Worm (Caenorhabditis elegans) whole organism, L2 larva: ENCODE data around the gene mcm-5.

ENCODE experiments used
- C34F6.9 ChIP-seq: fragments of 150-350 bp; optimal IDR thresholded peaks from 2 replicates; lab custom pipeline; 2014; ENCODE audit warnings: missing biosample characterization, missing genetic modification characterization
- F13H6.1 ChIP-seq: sonication (generic microtip); optimal IDR thresholded peaks from 2 replicates; lab custom pipeline; 2016; ENCODE audit warnings: missing genetic modification characterization, missing compliant biosample characterization
- R02D3.7 ChIP-seq: fragments of 150-350 bp; optimal IDR thresholded peaks from 2 replicates; lab custom pipeline; 2014; ENCODE audit warnings: missing biosample characterization, missing genetic modification characterization
- Y55F3AM.14 ChIP-seq: fragments of 200-800 bp; sonication (Bioruptor generic); optimal IDR thresholded peaks from 2 replicates; lab custom pipeline; 2018; ENCODE audit warnings: mild to moderate bottlenecking, missing genetic modification characterization, missing compliant biosample characterization
- ZK546.5 ChIP-seq: sonication (generic microtip); optimal IDR thresholded peaks from 2 replicates; lab custom pipeline; 2017; ENCODE audit warnings: missing biosample characterization, missing genetic modification characterization
- alr-1 ChIP-seq: fragments of 150-350 bp; optimal IDR thresholded peaks from 2 replicates; lab custom pipeline; 2014; ENCODE audit warnings: missing biosample characterization, missing genetic modification characterization
- ama-1 ChIP-seq: fragments of 150-350 bp; optimal IDR thresholded peaks from 2 replicates; lab custom pipeline; 2018; ENCODE audit warnings: inconsistent platforms
- blmp-1 ChIP-seq: sonication (generic microtip); optimal IDR thresholded peaks from 2 replicates; lab custom pipeline; 2017; ENCODE audit warnings: missing genetic modification characterization, mild to moderate bottlenecking, missing compliant biosample characterization, antibody characterized with exemption, moderate library complexity; ENCODE audit not compliant: insufficient read depth
- ceh-16 ChIP-seq: fragments of 150-350 bp; optimal IDR thresholded peaks from 2 replicates; lab custom pipeline; 2014; ENCODE audit warnings: missing biosample characterization, missing genetic modification characterization
- crh-2 ChIP-seq: sonication (generic microtip); optimal IDR thresholded peaks from 2 replicates; lab custom pipeline; 2017; ENCODE audit warnings: missing biosample characterization, missing genetic modification characterization
- dmd-4 ChIP-seq: sonication (generic microtip); optimal IDR thresholded peaks from 2 replicates; lab custom pipeline; 2017; ENCODE audit warnings: missing biosample characterization, missing genetic modification characterization
- elt-3 ChIP-seq: sonication (generic microtip); optimal IDR thresholded peaks from 2 replicates; lab custom pipeline; 2017; ENCODE audit warnings: missing biosample characterization, missing genetic modification characterization
- fos-1 ChIP-seq: fragments of 150-350 bp; optimal IDR thresholded peaks from 2 replicates; lab custom pipeline; 2014; ENCODE audit warnings: missing biosample characterization, missing genetic modification characterization
- gmeb-1 ChIP-seq: fragments of 150-350 bp; optimal IDR thresholded peaks from 2 replicates; lab custom pipeline; 2014; ENCODE audit warnings: missing biosample characterization, missing genetic modification characterization
- lin-39 ChIP-seq: fragments of 150-350 bp; optimal IDR thresholded peaks from 2 replicates; lab custom pipeline; 2014; ENCODE audit warnings: missing biosample characterization, missing genetic modification reagents, missing genetic modification characterization
- lsy-2 ChIP-seq, 2 experiments: fragments of 150-350 bp in 1 of 2; sonication (generic microtip) in 1 of 2; optimal IDR thresholded peaks; 2 replicates each; lab custom pipeline; 2014 to 2017; ENCODE audit warnings: missing biosample characterization in 2 of 2, missing genetic modification characterization in 2 of 2
- mab-5 ChIP-seq: fragments of 150-350 bp; optimal IDR thresholded peaks from 2 replicates; lab custom pipeline; 2014; ENCODE audit warnings: missing biosample characterization, missing genetic modification characterization
- mbf-1 ChIP-seq: sonication (generic microtip); optimal IDR thresholded peaks from 2 replicates; lab custom pipeline; 2017; ENCODE audit warnings: missing biosample characterization, missing genetic modification characterization
- mdl-1 ChIP-seq, 2 experiments: fragments of 150-350 bp in 1 of 2; sonication (generic microtip) in 1 of 2; optimal IDR thresholded peaks; 2 replicates each; lab custom pipeline; 2017; ENCODE audit warnings: missing biosample characterization in 2 of 2, missing genetic modification characterization in 2 of 2
- nhr-12 ChIP-seq: fragments of 150-350 bp; optimal IDR thresholded peaks from 2 replicates; lab custom pipeline; 2014; ENCODE audit warnings: missing biosample characterization, missing genetic modification characterization
- nhr-129 ChIP-seq: fragments of 150-350 bp; optimal IDR thresholded peaks from 2 replicates; lab custom pipeline; 2014; ENCODE audit warnings: missing biosample characterization, missing genetic modification characterization
- nhr-21 ChIP-seq: fragments of 150-350 bp; optimal IDR thresholded peaks from 2 replicates; lab custom pipeline; 2014; ENCODE audit warnings: missing biosample characterization, missing genetic modification characterization
- nhr-23 ChIP-seq: fragments of 150-350 bp; optimal IDR thresholded peaks from 2 replicates; lab custom pipeline; 2014; ENCODE audit warnings: missing biosample characterization, missing genetic modification reagents, missing genetic modification characterization
- nhr-237 ChIP-seq: fragments of 150-350 bp; optimal IDR thresholded peaks from 2 replicates; lab custom pipeline; 2014; ENCODE audit warnings: missing biosample characterization, missing genetic modification characterization
- nhr-25 ChIP-seq: fragments of 150-350 bp; sonication (generic microtip); optimal IDR thresholded peaks from 3 replicates; lab custom pipeline; 2014; ENCODE audit warnings: missing biosample characterization, missing genetic modification characterization
- nhr-6 ChIP-seq: fragments of 150-350 bp; optimal IDR thresholded peaks from 2 replicates; lab custom pipeline; 2014; ENCODE audit warnings: missing biosample characterization, missing genetic modification characterization
- nhr-77 ChIP-seq: fragments of 150-350 bp; optimal IDR thresholded peaks from 2 replicates; lab custom pipeline; 2014; ENCODE audit warnings: missing biosample characterization, missing genetic modification characterization
- peb-1 ChIP-seq: fragments of 150-350 bp; optimal IDR thresholded peaks from 2 replicates; lab custom pipeline; 2014; ENCODE audit warnings: missing biosample characterization, missing genetic modification characterization
- sem-4 ChIP-seq: fragments of 150-350 bp; optimal IDR thresholded peaks from 2 replicates; lab custom pipeline; 2014; ENCODE audit warnings: missing biosample characterization, missing genetic modification reagents, missing genetic modification characterization
- skn-1 ChIP-seq: sonication (generic microtip); optimal IDR thresholded peaks from 2 replicates; lab custom pipeline; 2017; ENCODE audit warnings: missing biosample characterization, missing genetic modification characterization
- sma-9 ChIP-seq, 2 experiments: fragments of 150-350 bp in 1 of 2; sonication (generic microtip) in 1 of 2; optimal IDR thresholded peaks; 2 replicates each; lab custom pipeline; 2014 to 2016; ENCODE audit warnings: missing genetic modification characterization in 2 of 2, mild to moderate bottlenecking in 1 of 2, missing biosample characterization in 1 of 2, missing compliant biosample characterization in 1 of 2, missing genetic modification reagents in 1 of 2, moderate library complexity in 1 of 2
- unc-39 ChIP-seq: fragments of 150-350 bp; optimal IDR thresholded peaks from 2 replicates; lab custom pipeline; 2014; ENCODE audit warnings: missing biosample characterization, missing genetic modification characterization
- unc-55 ChIP-seq: fragments of 150-350 bp; sonication (generic microtip); optimal IDR thresholded peaks from 3 replicates; lab custom pipeline; 2014; ENCODE audit warnings: missing biosample characterization, missing genetic modification reagents, missing genetic modification characterization
- unc-62 ChIP-seq: fragments of 150-350 bp; optimal IDR thresholded peaks from 2 replicates; lab custom pipeline; 2014; ENCODE audit warnings: missing biosample characterization, missing genetic modification reagents, missing genetic modification characterization
- zag-1 ChIP-seq: fragments of 150-350 bp; optimal IDR thresholded peaks from 2 replicates; lab custom pipeline; 2014; ENCODE audit warnings: missing biosample characterization, missing genetic modification characterization
- ztf-1 ChIP-seq: fragments of 200-800 bp; sonication (Bioruptor generic); conservative IDR thresholded peaks from 2 replicates; pipeline ENCODE4 v1.3.6; 2022; ENCODE audit warnings: missing genetic modification characterization, missing compliant biosample characterization
- ztf-11 ChIP-seq: sonication (generic microtip); optimal IDR thresholded peaks from 2 replicates; lab custom pipeline; 2017; ENCODE audit warnings: missing biosample characterization, missing genetic modification characterization

Gene mcm-5

DNA sequence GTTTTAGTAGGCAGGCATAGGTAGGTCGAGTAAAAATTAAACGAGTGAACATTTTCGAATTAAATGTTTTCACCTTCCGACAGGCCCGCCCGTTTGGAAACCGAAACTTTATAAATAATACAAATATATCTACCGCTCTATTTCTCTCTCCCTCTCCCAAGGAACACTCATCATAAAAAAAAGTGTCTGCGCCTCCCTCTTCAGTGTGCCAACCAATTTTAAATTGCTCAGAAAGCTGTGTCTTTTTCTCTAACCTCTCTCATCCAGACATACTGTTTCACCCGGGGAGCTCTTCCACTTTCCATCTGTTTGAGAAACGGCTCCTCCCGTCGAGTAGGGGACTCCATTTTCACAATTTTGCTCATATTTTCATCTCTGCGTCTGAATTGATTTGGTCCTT lies 32.1 kb upstream of the mcm-5 start (continued):
- TF ChIP-seq ztf-1 (GFP tag; lab: Robert Waterston, UW) (no peak), blmp-1 (tag; lab: Kevin White, UChicago) (no peak), unc-55 (peak; percentile 85), nhr-237 (no peak), dmd-4 (no peak)
- TF ChIP-seq, all 48 proteins: peak for 10

DNA sequence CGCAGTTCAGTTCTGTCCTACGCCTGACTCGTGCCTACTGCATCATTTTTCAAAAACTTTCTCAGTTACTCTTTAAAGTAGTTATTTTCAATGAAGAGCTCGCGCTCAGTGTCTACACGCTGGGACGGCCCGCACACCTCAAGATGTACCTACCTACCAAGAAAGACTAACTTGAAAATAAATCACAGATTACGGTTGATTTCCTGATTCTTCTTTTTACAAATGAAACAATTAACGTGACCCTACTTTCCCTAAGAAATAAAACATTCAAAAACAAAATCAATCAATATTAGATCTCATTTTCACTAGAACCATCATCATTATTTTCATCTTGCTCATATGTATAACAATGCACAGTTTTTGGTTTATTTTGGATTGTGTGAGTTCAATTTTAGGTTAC lies 30.3 kb upstream of the mcm-5 start, which contains the start of gene H38K22.7:
TSS of gene H38K22.7 (plus strand) at position 301 of the 400 bp plus-strand sequence.
- TF ChIP-seq dmd-4 = no peak
- TF ChIP-seq fos-1 (tag; lab: Kevin White, UChicago) = no peak
- TF ChIP-seq ceh-16 (tag; lab: Kevin White, UChicago) = no peak
- TF ChIP-seq nhr-25 (tag; lab: Kevin White, UChicago) = no peak
- no peak for TF ChIP-seq mbf-1 (tag; lab: Kevin White, UChicago)
- TF ChIP-seq unc-55 = no peak
- TF ChIP-seq nhr-6 = no peak
- no peak for TF ChIP-seq nhr-129 (tag; lab: Kevin White, UChicago)
- TF ChIP-seq ZK546.5 (tag; lab: Kevin White, UChicago) = no peak
- no peak for TF ChIP-seq skn-1 (tag; lab: Kevin White, UChicago)
- TF ChIP-seq lin-39 = no peak
- no peak for TF ChIP-seq Y55F3AM.14
- TF ChIP-seq elt-3 = no peak
- TF ChIP-seq nhr-12 (tag; lab: Kevin White, UChicago) = no peak
- TF ChIP-seq ztf-1 (GFP tag; lab: Robert Waterston, UW) = no peak
- TF ChIP-seq zag-1 = no peak
- TF ChIP-seq, all 48 proteins: peak for 0

DNA sequence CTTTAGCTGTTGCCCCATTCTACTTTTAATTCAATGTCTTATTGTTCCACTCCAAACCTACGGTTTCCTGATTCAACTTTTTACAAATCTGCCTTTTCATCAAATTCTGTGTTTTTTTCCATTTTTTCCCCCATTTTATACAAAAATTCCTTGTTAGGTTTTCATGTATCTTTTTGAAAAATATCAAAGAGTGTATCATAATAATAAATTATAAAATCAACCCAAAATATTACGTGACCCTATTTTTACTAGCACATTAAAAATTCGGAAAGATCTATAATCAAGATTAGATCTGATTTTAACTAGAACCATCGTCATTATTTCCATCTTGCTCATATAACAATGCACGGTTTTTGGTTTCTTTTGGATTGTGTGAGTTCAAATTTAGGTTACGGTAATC lies 29.0 kb upstream of the mcm-5 start, which contains the start of gene H38K22.6:
TSS of gene H38K22.6 (plus strand) at position 301 of the 400 bp plus-strand sequence.
- TF ChIP-seq nhr-25 (tag; lab: Kevin White, UChicago) = no peak
- no peak for TF ChIP-seq unc-39 (tag; lab: Kevin White, UChicago)
- TF ChIP-seq unc-62 (GFP tag; lab: Kevin White, UChicago) = no peak
- no peak for TF ChIP-seq ceh-16 (tag; lab: Kevin White, UChicago)
- TF ChIP-seq nhr-6 = no peak
- no peak for TF ChIP-seq sma-9 (GFP tag; optimal IDR thresholded peaks at IDR 0.05; lab: Kevin White, UChicago)
- TF ChIP-seq sma-9 (tag; optimal IDR thresholded peaks at IDR 0.05; lab: Kevin White, UChicago) = no peak
- TF ChIP-seq elt-3 = no peak
- TF ChIP-seq sem-4 (tag; lab: Kevin White, UChicago) = no peak
- no peak for TF ChIP-seq nhr-77 (tag; lab: Kevin White, UChicago)
- TF ChIP-seq mab-5 = no peak

DNA sequence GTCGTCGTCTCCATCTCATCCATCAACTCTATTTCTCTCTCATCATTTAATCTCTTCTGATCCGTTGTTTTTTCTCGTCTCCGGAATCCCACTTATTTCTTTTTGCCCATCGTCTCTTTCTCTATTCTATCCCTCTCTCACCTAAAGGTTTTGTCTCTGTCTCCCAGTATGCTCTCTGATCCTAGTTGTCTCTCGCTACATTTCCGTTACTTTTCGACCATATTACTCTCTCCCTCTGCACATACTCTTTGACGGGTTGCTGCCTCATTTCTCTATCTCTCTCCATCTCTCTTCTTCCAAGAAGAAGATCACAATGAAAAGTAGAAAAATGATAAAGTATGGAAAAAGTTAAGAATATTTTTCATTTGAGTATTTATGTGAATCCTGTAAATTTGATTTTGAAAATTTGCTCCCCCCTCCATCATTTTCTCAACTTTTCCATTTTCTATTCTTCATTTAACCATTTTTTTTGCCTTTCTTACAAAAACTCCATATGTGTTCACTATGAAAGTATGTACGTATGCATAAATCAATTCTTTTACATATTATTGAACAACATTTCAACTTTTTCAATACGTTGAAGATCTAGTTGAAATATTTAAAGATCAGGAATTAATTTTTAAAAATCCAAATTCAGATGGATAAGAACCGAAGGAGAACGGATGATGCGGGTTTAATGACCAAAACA lies 26.1 kb upstream of the mcm-5 start, which contains the start of gene tag-131:
TSS of gene tag-131 (plus strand) at position 638 of the 688 bp plus-strand sequence.
- TF ChIP-seq nhr-77 (tag; lab: Kevin White, UChicago) (no peak), C34F6.9 (tag; lab: Kevin White, UChicago) (peak; percentile 67), R02D3.7 (tag; lab: Kevin White, UChicago) (no peak), alr-1 (tag; lab: Kevin White, UChicago) (no peak), nhr-21 (tag; lab: Kevin White, UChicago) (peak; percentile 56), sma-9 (GFP tag; optimal IDR thresholded peaks at IDR 0.05; lab: Kevin White, UChicago) (peak; percentile 20), sma-9 (tag; optimal IDR thresholded peaks at IDR 0.05; lab: Kevin White, UChicago) (no peak), F13H6.1 (tag; lab: Kevin White, UChicago) (peak; percentile 64), gmeb-1 (tag; lab: Kevin White, UChicago) (no peak), ztf-11 (tag; lab: Kevin White, UChicago) (no peak), peb-1 (no peak), ama-1 (lab: Kevin White, UChicago) (no peak), mdl-1 (tag; optimal IDR thresholded peaks at IDR 0.05; lab: Kevin White, UChicago) (no peak), crh-2 (peak; percentile 30), lsy-2 (tag; optimal IDR thresholded peaks at IDR 0.05; lab: Kevin White, UChicago) (peak in 1 of 2 experiments; percentile 56), fos-1 (tag; lab: Kevin White, UChicago) (peak; percentile 11), elt-3 (no peak), nhr-6 (peak; percentile 34), nhr-129 (tag; lab: Kevin White, UChicago) (peak; percentile 46), nhr-23 (tag; lab: Kevin White, UChicago) (no peak)
